Worm (Caenorhabditis elegans): ENCODE measurements around the gene far-3.

The far-3 gene

DNA sequence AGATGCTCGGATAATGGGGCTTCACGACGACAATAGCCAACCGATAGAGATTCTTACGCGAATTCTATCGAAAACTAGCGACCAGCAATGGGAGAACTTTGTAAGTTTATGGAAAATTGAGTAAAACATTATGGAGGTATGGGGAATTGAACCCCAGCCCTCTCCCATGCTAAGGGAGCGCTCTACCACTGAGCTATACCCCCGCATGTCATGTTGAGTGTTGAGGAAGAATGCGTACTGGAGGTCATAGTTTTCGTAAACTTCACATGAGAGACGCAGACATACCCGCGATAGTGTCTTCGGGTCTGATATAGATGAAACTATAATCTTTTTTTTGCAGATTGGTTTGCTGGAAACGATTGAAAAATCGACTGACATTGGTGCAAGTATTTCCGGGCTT is 6.1 kb upstream of the far-3 start (continued):
- TF ChIP-seq nhr-6 (tag; optimal IDR thresholded peaks at IDR 0.05), result peak; percentile 61
- no peak for TF ChIP-seq attf-4 (tag; optimal IDR thresholded peaks at IDR 0.05)
- TF ChIP-seq mxl-2 (GFP tag; conservative IDR thresholded peaks at IDR 0.05), result 0 out of 2 replicates have a peak, but pooled peaks have one; percentile 48
- TF ChIP-seq ZK546.5 (tag; optimal IDR thresholded peaks at IDR 0.05), result no peak
- peak; percentile 69 for TF ChIP-seq Y5F2A.4 (GFP tag; optimal IDR thresholded peaks at IDR 0.05)
- TF ChIP-seq Y75B8A.6 (GFP tag; IDR thresholded peaks at IDR 0.05), result 0 out of 2 replicates have a peak, but pooled peaks have one; percentile 65
- TF ChIP-seq spr-1 (tag; optimal IDR thresholded peaks at IDR 0.05), result peak; percentile 72
- no peak for TF ChIP-seq daf-12 (tag; optimal IDR thresholded peaks at IDR 0.05)
- TF ChIP-seq ceh-62 (tag; optimal IDR thresholded peaks at IDR 0.05), result no peak
- TF ChIP-seq ceh-32 (tag; optimal IDR thresholded peaks at IDR 0.05; ENCODE audit: poor library complexity), result peak; percentile 25
- TF ChIP-seq egl-43 (GFP tag; IDR thresholded peaks at IDR 0.05), result peak; percentile 93
- TF ChIP-seq jun-1 (tag; optimal IDR thresholded peaks at IDR 0.05), result no peak
- TF ChIP-seq ama-1 (optimal IDR thresholded peaks at IDR 0.05), result no peak
- TF ChIP-seq Y105C5A.15 (GFP tag; IDR thresholded peaks at IDR 0.05), result peak; percentile 85
- TF ChIP-seq aha-1 (tag), result peak; percentile 42
- peak; percentile 77; the same call in 1 of the 2 replicates for TF ChIP-seq ceh-44 (GFP tag; IDR thresholded peaks at IDR 0.05)
- 0 out of 2 replicates have a peak, but pooled peaks have one; percentile 48 for TF ChIP-seq nhr-42 (GFP tag; IDR thresholded peaks at IDR 0.05)

DNA sequence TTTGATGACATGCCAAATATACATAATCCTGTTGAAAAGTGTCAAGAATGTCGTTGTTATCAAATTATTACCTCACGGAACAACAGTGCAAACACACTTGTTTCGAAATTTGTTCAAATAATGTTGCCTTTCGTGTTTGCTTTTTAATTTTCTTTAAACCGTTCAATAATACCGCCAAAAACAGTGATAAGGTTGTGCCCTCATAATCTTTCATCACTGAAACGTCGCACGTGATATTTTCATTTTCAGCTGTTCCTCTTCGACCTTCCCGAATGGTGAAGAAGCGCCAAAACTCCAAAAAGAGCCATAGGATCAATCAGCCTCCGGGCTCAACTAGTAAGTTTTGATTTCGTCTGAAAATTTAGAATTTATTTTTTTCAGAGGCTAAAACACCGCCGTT is 4.7 kb upstream of the far-3 start, which contains the start of gene inft-2:
inft-2 (plus strand) TSS at position 248 of the 400 bp plus-strand sequence.
- peak; percentile 35 for TF ChIP-seq nhr-28 (tag; optimal IDR thresholded peaks at IDR 0.05)
- no peak for TF ChIP-seq F10B5.3 (tag; optimal IDR thresholded peaks at IDR 0.05)
- no peak for TF ChIP-seq spr-1 (tag; optimal IDR thresholded peaks at IDR 0.05)
- no peak for TF ChIP-seq nhr-76 (tag; optimal IDR thresholded peaks at IDR 0.05)
- no peak for TF ChIP-seq madf-5 (GFP tag; IDR thresholded peaks at IDR 0.05)
- no peak for TF ChIP-seq ceh-20 (GFP tag; IDR thresholded peaks at IDR 0.05)
- TF ChIP-seq dve-1 (tag; optimal IDR thresholded peaks at IDR 0.05; ENCODE audit: insufficient read depth), result peak; percentile 60
- no peak for TF ChIP-seq zag-1 (tag; optimal IDR thresholded peaks at IDR 0.05)
- TF ChIP-seq hlh-11 (tag; optimal IDR thresholded peaks at IDR 0.05), result peak; percentile 33
- peak; percentile 21 for TF ChIP-seq nhr-77 (tag; optimal IDR thresholded peaks at IDR 0.05)
- TF ChIP-seq D1046.2 (GFP tag; IDR thresholded peaks at IDR 0.05), result no peak
- TF ChIP-seq pqm-1 (tag; optimal IDR thresholded peaks at IDR 0.05), result peak; percentile 19
- no peak for TF ChIP-seq tag-97 (GFP tag; IDR thresholded peaks at IDR 0.05)
- no peak for TF ChIP-seq attf-4 (tag; optimal IDR thresholded peaks at IDR 0.05)
- no peak for TF ChIP-seq nhr-48 (tag; optimal IDR thresholded peaks at IDR 0.05)
- TF ChIP-seq arid-1 (GFP tag; conservative IDR thresholded peaks at IDR 0.05), result no peak
- TF ChIP-seq lin-1 (GFP tag; IDR thresholded peaks at IDR 0.05), result 0 out of 2 replicates have a peak, but pooled peaks have one; percentile 10
- no peak for TF ChIP-seq T26A8.4 (GFP tag; IDR thresholded peaks at IDR 0.05)
- TF ChIP-seq dmd-9 (GFP tag; IDR thresholded peaks at IDR 0.05), result no peak
- no peak for TF ChIP-seq nhr-10 (tag; optimal IDR thresholded peaks at IDR 0.05)
- TF ChIP-seq nhr-111 (GFP tag; optimal IDR thresholded peaks at IDR 0.05), result no peak
- TF ChIP-seq lin-38 (GFP tag; IDR thresholded peaks at IDR 0.05), result no peak
- TF ChIP-seq daf-12 (tag; optimal IDR thresholded peaks at IDR 0.05), result no peak
- TF ChIP-seq daf-16 (GFP tag; optimal IDR thresholded peaks at IDR 0.05), result no peak
- peak; percentile 69 for TF ChIP-seq daf-16 (tag; optimal IDR thresholded peaks at IDR 0.05)
- TF ChIP-seq ama-1 (optimal IDR thresholded peaks at IDR 0.05), result no peak
- TF ChIP-seq rbr-2 (tag; optimal IDR thresholded peaks at IDR 0.05), result no peak
- peak; percentile 46 for TF ChIP-seq dmd-6 (GFP tag; IDR thresholded peaks at IDR 0.05)
- 0 out of 2 replicates have a peak, but pooled peaks have one; percentile 30 for TF ChIP-seq saeg-2 (GFP tag; IDR thresholded peaks at IDR 0.05)
- TF ChIP-seq vab-7 (GFP tag; IDR thresholded peaks at IDR 0.05), result no peak
- no peak for TF ChIP-seq snpc-4 (tag; optimal IDR thresholded peaks at IDR 0.05)
- no peak for TF ChIP-seq ceh-62 (tag; optimal IDR thresholded peaks at IDR 0.05)
